Worm (Caenorhabditis elegans) whole organism, young adult: ENCODE results near the gene cox-6B.

Source experiments
- B0035.1 ChIP-seq: sonication (generic microtip); optimal IDR thresholded peaks from 2 replicates; lab custom pipeline; 2016; ENCODE audit warnings: missing genetic modification characterization, mild to moderate bottlenecking, missing compliant biosample characterization, missing genotype, missing genetic modification reagents
- B0261.1 ChIP-seq: sonication (generic microtip); optimal IDR thresholded peaks from 2 replicates; lab custom pipeline; 2016; ENCODE audit warnings: mild to moderate bottlenecking, missing genetic modification characterization, moderate library complexity, missing compliant biosample characterization
- F33H1.4 ChIP-seq: fragments of 200-800 bp; sonication (Bioruptor generic); IDR thresholded peaks from 2 replicates; pipeline ENCODE4 v1.3.6; 2022; ENCODE audit warnings: missing genetic modification reagents, missing genetic modification characterization, missing compliant biosample characterization
- K12H6.12 ChIP-seq: fragments of 200-800 bp; sonication (Bioruptor generic); optimal IDR thresholded peaks from 2 replicates; lab custom pipeline; 2018; ENCODE audit warnings: mild to moderate bottlenecking, missing genetic modification characterization, missing compliant biosample characterization
- T07F8.4 ChIP-seq: sonication (generic microtip); optimal IDR thresholded peaks from 2 replicates; lab custom pipeline; 2016; ENCODE audit warnings: mild to moderate bottlenecking, missing genetic modification characterization, moderate library complexity, missing compliant biosample characterization
- Y56A3A.18 ChIP-seq: fragments of 200-800 bp; sonication (Bioruptor generic); IDR thresholded peaks from 2 replicates; pipeline ENCODE4 v1.3.6; 2022; ENCODE audit warnings: missing genetic modification reagents, missing genetic modification characterization, missing compliant biosample characterization
- Y79H2A.3 ChIP-seq: fragments of 200-800 bp; sonication (Bioruptor generic); conservative IDR thresholded peaks from 2 replicates; pipeline ENCODE4 v1.3.6; 2022; ENCODE audit warnings: missing genetic modification reagents, missing genetic modification characterization, missing compliant biosample characterization
- Y95B8A.8 ChIP-seq: fragments of 200-800 bp; sonication (Bioruptor generic); IDR thresholded peaks from 2 replicates; pipeline ENCODE4 v1.3.6; 2022; ENCODE audit warnings: missing genetic modification reagents, missing genetic modification characterization, missing compliant biosample characterization
- attf-3 ChIP-seq: fragments of 200-800 bp; sonication (Bioruptor generic); conservative IDR thresholded peaks from 2 replicates; pipeline ENCODE4 v1.3.6; 2022; ENCODE audit warnings: missing genetic modification reagents, missing genetic modification characterization, missing compliant biosample characterization
- die-1 ChIP-seq: sonication (generic microtip); optimal IDR thresholded peaks from 2 replicates; lab custom pipeline; 2016; ENCODE audit warnings: missing genotype, mild to moderate bottlenecking, missing genetic modification characterization, missing compliant biosample characterization
- dox-1 ChIP-seq: fragments of 200-800 bp; sonication (Bioruptor generic); IDR thresholded peaks from 2 replicates; pipeline ENCODE4 v1.3.6; 2022; ENCODE audit warnings: missing genetic modification reagents, missing genetic modification characterization, missing compliant biosample characterization
- egl-44 ChIP-seq: fragments of 200-800 bp; sonication (Bioruptor generic); IDR thresholded peaks from 2 replicates; pipeline ENCODE4 v1.3.6; 2022; ENCODE audit warnings: missing genetic modification reagents, missing genetic modification characterization, missing compliant biosample characterization
- egrh-3 ChIP-seq: fragments of 200-800 bp; sonication (Bioruptor generic); IDR thresholded peaks from 2 replicates; pipeline ENCODE4 v1.3.6; 2022; ENCODE audit warnings: missing genetic modification reagents, missing genetic modification characterization, missing compliant biosample characterization
- him-1 ChIP-seq: sonication (generic microtip); optimal IDR thresholded peaks from 2 replicates; lab custom pipeline; 2016; ENCODE audit warnings: missing genotype, missing genetic modification reagents, missing genetic modification characterization, missing compliant biosample characterization
- hlh-12 ChIP-seq: sonication (generic microtip); optimal IDR thresholded peaks from 2 replicates; lab custom pipeline; 2016; ENCODE audit warnings: missing genetic modification characterization, missing compliant biosample characterization
- hrde-1 ChIP-seq: sonication (generic microtip); optimal IDR thresholded peaks from 2 replicates; lab custom pipeline; 2016; ENCODE audit warnings: missing genetic modification characterization, mild to moderate bottlenecking, missing compliant biosample characterization, moderate library complexity, missing genotype, missing genetic modification reagents, borderline replicate concordance
- hsf-1 ChIP-seq: fragments of 200-800 bp; sonication (Bioruptor generic); IDR thresholded peaks from 2 replicates; pipeline ENCODE4 v1.3.6; 2022; ENCODE audit warnings: missing genetic modification reagents, missing genetic modification characterization, missing compliant biosample characterization
- lag-1 ChIP-seq: fragments of 200-800 bp; sonication (Bioruptor generic); IDR thresholded peaks from 2 replicates; pipeline ENCODE4 v1.3.6; 2022; ENCODE audit warnings: missing genetic modification reagents, missing genetic modification characterization, missing compliant biosample characterization
- let-526 ChIP-seq: fragments of 200-800 bp; sonication (Bioruptor generic); IDR thresholded peaks from 2 replicates; pipeline ENCODE4 v1.3.6; 2022; ENCODE audit warnings: missing genetic modification reagents, missing genetic modification characterization, missing compliant biosample characterization
- lin-40 ChIP-seq: sonication (generic microtip); optimal IDR thresholded peaks from 2 replicates; lab custom pipeline; 2016; ENCODE audit warnings: missing genetic modification characterization, mild to moderate bottlenecking, missing compliant biosample characterization, missing genotype, missing genetic modification reagents
- lin-54 ChIP-seq: fragments of 200-800 bp; sonication (Bioruptor generic); optimal IDR thresholded peaks from 2 replicates; lab custom pipeline; 2018; ENCODE audit warnings: mild to moderate bottlenecking, missing genetic modification characterization, missing compliant biosample characterization
- lsy-27 ChIP-seq: sonication (generic microtip); optimal IDR thresholded peaks from 2 replicates; lab custom pipeline; 2017; ENCODE audit warnings: missing genetic modification characterization, mild to moderate bottlenecking, missing compliant biosample characterization, antibody characterized with exemption, missing genotype, borderline replicate concordance; ENCODE audit not compliant: insufficient read depth
- nfyb-1 ChIP-seq: fragments of 200-800 bp; sonication (Bioruptor generic); IDR thresholded peaks from 2 replicates; pipeline ENCODE4 v1.3.6; 2022; ENCODE audit warnings: missing genetic modification reagents, missing genetic modification characterization, missing compliant biosample characterization
- nhr-179 ChIP-seq: sonication (generic microtip); optimal IDR thresholded peaks from 2 replicates; lab custom pipeline; 2016; ENCODE audit warnings: mild to moderate bottlenecking, missing genetic modification characterization, missing compliant biosample characterization
- nhr-27 ChIP-seq: fragments of 200-800 bp; sonication (Bioruptor generic); optimal IDR thresholded peaks from 2 replicates; lab custom pipeline; 2018; ENCODE audit warnings: mild to moderate bottlenecking, missing genetic modification characterization, moderate library complexity, missing compliant biosample characterization
- repo-1 ChIP-seq: sonication (generic microtip); optimal IDR thresholded peaks from 2 replicates; lab custom pipeline; 2017; ENCODE audit warnings: mild to moderate bottlenecking, missing genetic modification characterization, missing compliant biosample characterization
- sdz-38 ChIP-seq: sonication (generic microtip); optimal IDR thresholded peaks from 2 replicates; lab custom pipeline; 2016; ENCODE audit warnings: missing genotype, missing genetic modification characterization, missing compliant biosample characterization
- sea-2 ChIP-seq: fragments of 200-800 bp; sonication (Bioruptor generic); IDR thresholded peaks from 2 replicates; pipeline ENCODE4 v1.3.6; 2022; ENCODE audit warnings: missing genetic modification characterization, missing compliant biosample characterization
- snpc-4 ChIP-seq, 5 experiments: fragments of 150-350 bp in 1 of 5; sonication (generic microtip) in 4 of 5; optimal IDR thresholded peaks; 2 replicates each; lab custom pipeline; 2014 to 2018; ENCODE audit warnings: missing genetic modification characterization in 5 of 5, missing biosample characterization in 3 of 5, antibody characterized with exemption in 2 of 5, mild to moderate bottlenecking in 2 of 5, missing compliant biosample characterization in 2 of 5, missing genotype in 2 of 5, moderate library complexity in 2 of 5, missing genetic modification reagents in 1 of 5
- tlf-1 ChIP-seq: fragments of 200-800 bp; sonication (Bioruptor generic); optimal IDR thresholded peaks from 2 replicates; lab custom pipeline; 2018; ENCODE audit warnings: mild to moderate bottlenecking, missing genetic modification characterization, missing compliant biosample characterization
- unc-62 ChIP-seq: fragments of 150-350 bp; optimal IDR thresholded peaks from 2 replicates; lab custom pipeline; 2014; ENCODE audit warnings: missing biosample characterization, missing genetic modification reagents, missing genetic modification characterization
- zfh-2 ChIP-seq: fragments of 200-800 bp; sonication (Bioruptor generic); conservative IDR thresholded peaks from 2 replicates; pipeline ENCODE4 v1.3.6; 2022; ENCODE audit warnings: missing genetic modification reagents, missing genetic modification characterization, missing compliant biosample characterization
- zim-3 ChIP-seq: sonication (generic microtip); optimal IDR thresholded peaks from 2 replicates; lab custom pipeline; 2017; ENCODE audit warnings: mild to moderate bottlenecking, missing genetic modification characterization, moderate library complexity, missing compliant biosample characterization
- ztf-22 ChIP-seq: fragments of 200-800 bp; sonication (Bioruptor generic); optimal IDR thresholded peaks from 2 replicates; lab custom pipeline; 2018; ENCODE audit warnings: mild to moderate bottlenecking, missing genetic modification characterization, moderate library complexity, missing compliant biosample characterization
- ztf-25 ChIP-seq: fragments of 200-800 bp; sonication (Bioruptor generic); IDR thresholded peaks from 2 replicates; pipeline ENCODE4 v1.3.6; 2022; ENCODE audit warnings: missing genetic modification reagents, missing genetic modification characterization, missing compliant biosample characterization

Gene cox-6B

ce11 chrIII:2768635-2769034 is 69.2 kb downstream of the cox-6B start, which contains the start of gene swsn-3 (continued):
- peak; percentile 87 for TF ChIP-seq dox-1 (GFP tag; lab: Robert Waterston, UW)
- TF ChIP-seq nfyb-1 (GFP tag; lab: Robert Waterston, UW): peak; percentile 77
- TF ChIP-seq hlh-12: no peak
- TF ChIP-seq lag-1 (GFP tag; lab: Robert Waterston, UW): no peak
- TF ChIP-seq unc-62 (GFP tag; lab: Kevin White, UChicago): no peak
- TF ChIP-seq hrde-1: no peak
- peak; percentile 24 for TF ChIP-seq T07F8.4
- peak; percentile 72 for TF ChIP-seq lsy-27 (tag; lab: Kevin White, UChicago)
- TF ChIP-seq sdz-38 (tag; lab: Kevin White, UChicago): no peak
- no peak for TF ChIP-seq B0035.1 (tag; lab: Kevin White, UChicago)
- TF ChIP-seq nhr-179: no peak
- TF ChIP-seq zim-3 (tag; lab: Kevin White, UChicago): no peak
- no peak for TF ChIP-seq ztf-22
- TF ChIP-seq snpc-4 (GFP tag; optimal IDR thresholded peaks at IDR 0.05; lab: Kevin White, UChicago): peak; percentile 73
- TF ChIP-seq snpc-4 (tag; optimal IDR thresholded peaks at IDR 0.05; lab: Kevin White, UChicago): peak; percentile 11 to 70 (median 62)
- TF ChIP-seq tlf-1 (GFP tag; lab: Kevin White, UChicago): peak; percentile 63
- TF ChIP-seq egl-44 (GFP tag; lab: Robert Waterston, UW): no peak
- TF ChIP-seq Y56A3A.18 (GFP tag; lab: Robert Waterston, UW): peak; percentile 83; the same call in 1 of the 2 replicates
- peak; percentile 49 for TF ChIP-seq repo-1 (tag; lab: Kevin White, UChicago)
- no peak for TF ChIP-seq nhr-27 (tag; lab: Kevin White, UChicago)
- no peak for TF ChIP-seq hsf-1 (GFP tag; lab: Robert Waterston, UW)
- TF ChIP-seq die-1 (tag; lab: Kevin White, UChicago): no peak
- TF ChIP-seq K12H6.12 (tag; lab: Kevin White, UChicago): peak; percentile 55
- no peak for TF ChIP-seq B0261.1 (tag; lab: Kevin White, UChicago)
- no peak; the same call in 1 of the 2 replicates for TF ChIP-seq attf-3 (GFP tag; lab: Robert Waterston, UW)
- TF ChIP-seq Y79H2A.3 (GFP tag; lab: Robert Waterston, UW): no peak
- peak; percentile 71 for TF ChIP-seq F33H1.4
- peak; percentile 62 for TF ChIP-seq him-1 (tag; lab: Kevin White, UChicago)
- TF ChIP-seq Y95B8A.8 (GFP tag; lab: Robert Waterston, UW): no peak
- TF ChIP-seq sea-2 (GFP tag; lab: Robert Waterston, UW): no peak

ce11 chrIII:2769078-2769477 is 69.6 kb downstream of the cox-6B start:
- TF ChIP-seq sea-2 (GFP tag; lab: Robert Waterston, UW) (no peak), K12H6.12 (tag; lab: Kevin White, UChicago) (no peak), lin-54 (GFP tag; lab: Kevin White, UChicago) (no peak), Y79H2A.3 (GFP tag; lab: Robert Waterston, UW) (no peak), lin-40 (tag; lab: Kevin White, UChicago) (no peak), let-526 (GFP tag; lab: Robert Waterston, UW) (no peak), tlf-1 (GFP tag; lab: Kevin White, UChicago) (no peak), ztf-25 (GFP tag; lab: Robert Waterston, UW) (no peak)

DNA sequence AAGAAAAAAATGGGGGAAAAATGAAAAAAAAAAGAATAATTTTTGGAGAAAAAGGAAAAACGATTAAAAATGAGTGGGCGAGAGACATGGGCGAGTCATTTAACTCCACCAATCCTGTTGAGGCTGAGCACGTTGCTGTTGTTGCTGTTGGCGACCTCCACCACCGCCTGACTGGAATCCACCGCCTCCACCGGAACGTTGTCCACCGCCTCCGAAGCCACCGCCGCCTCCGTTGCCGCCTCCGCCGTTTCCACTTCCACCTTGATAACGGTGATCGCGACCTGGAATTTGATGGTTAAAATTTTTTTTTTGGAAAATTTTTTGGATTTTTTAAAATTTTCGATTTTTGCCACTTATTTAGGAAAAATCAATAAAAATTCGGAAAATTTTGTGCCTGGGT is 71.3 kb downstream of the cox-6B start:
- TF ChIP-seq egrh-3 (GFP tag; lab: Robert Waterston, UW): peak; percentile 55; the same call in 1 of the 2 replicates
- peak; percentile 78 for TF ChIP-seq zfh-2 (GFP tag; lab: Robert Waterston, UW)
- TF ChIP-seq egl-44 (GFP tag; lab: Robert Waterston, UW): no peak
- TF ChIP-seq hsf-1 (GFP tag; lab: Robert Waterston, UW): no peak
